Fruit fly (Drosophila melanogaster): ENCODE data around the gene GAPcenA.

GAPcenA gene

DNA sequence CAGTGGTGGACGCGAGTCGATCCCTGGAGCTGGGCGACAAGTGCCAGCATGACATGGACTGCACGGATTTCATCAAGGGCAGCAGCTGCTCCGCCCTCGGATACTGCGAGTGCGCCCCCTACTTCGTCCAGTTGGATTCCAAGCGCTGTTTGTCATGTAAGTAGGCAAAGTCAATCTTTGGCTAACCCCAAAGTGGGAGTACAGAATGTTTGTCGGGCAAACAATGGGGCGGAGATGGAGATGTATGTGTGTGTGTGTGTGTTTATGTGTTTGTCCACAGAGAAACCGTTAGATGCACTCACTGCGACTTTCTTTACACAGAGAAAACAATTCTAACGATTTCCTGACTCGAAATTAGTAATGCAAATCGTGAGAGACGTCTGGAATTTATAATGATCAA, 32.8 kb downstream of the GAPcenA start:
- TF ChIP-seq toe (GFP tag; optimal IDR thresholded peaks at IDR 0.05) (no peak), ovo (GFP tag; optimal IDR thresholded peaks at IDR 0.05) (no peak), CG12768 (GFP tag; optimal IDR thresholded peaks at IDR 0.05) (no peak), CG7045 (GFP tag; optimal IDR thresholded peaks at IDR 0.05) (no peak), CG11617 (GFP tag; optimal IDR thresholded peaks at IDR 0.05) (no peak), CG33017 (tag; optimal IDR thresholded peaks at IDR 0.05) (no peak)

DNA sequence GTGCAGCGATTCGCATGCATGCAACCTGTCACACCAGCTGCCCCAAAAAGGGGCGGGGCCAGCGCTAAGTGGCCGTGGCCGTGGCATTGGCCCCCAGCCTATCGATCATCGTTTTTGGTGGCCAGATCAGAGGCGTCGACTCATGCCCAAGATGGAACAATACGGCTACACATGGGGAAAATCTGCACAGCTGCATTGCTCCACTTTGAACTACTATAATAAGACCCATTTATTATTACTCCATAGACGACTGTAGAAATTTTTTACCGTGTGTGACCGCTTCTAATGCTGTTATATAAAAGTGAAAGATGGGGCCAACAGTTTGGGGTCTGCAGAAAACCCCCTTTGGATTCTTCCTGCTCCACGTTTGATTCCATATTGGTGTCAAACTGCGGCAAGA, 37.6 kb downstream of the GAPcenA start:
- TF ChIP-seq bab1 (GFP tag; optimal IDR thresholded peaks at IDR 0.05) (no peak), kay (GFP tag; ENCODE audit: borderline replicate concordance) (no peak), CG1620 (GFP tag; optimal IDR thresholded peaks at IDR 0.05) (no peak), Clk (GFP tag; optimal IDR thresholded peaks at IDR 0.05) (no peak), tj (GFP tag; optimal IDR thresholded peaks at IDR 0.05) (no peak), CG7101 (tag; optimal IDR thresholded peaks at IDR 0.05) (no peak)

- TF ChIP-seq CG11617 (GFP tag; optimal IDR thresholded peaks at IDR 0.05), result no peak
- no peak for TF ChIP-seq CG5204 (GFP tag; optimal IDR thresholded peaks at IDR 0.05)
- no peak for TF ChIP-seq CG14711 (tag; optimal IDR thresholded peaks at IDR 0.05)
- TF ChIP-seq CG1620 (GFP tag; optimal IDR thresholded peaks at IDR 0.05), result no peak
- no peak for TF ChIP-seq cnc (optimal IDR thresholded peaks at IDR 0.05)
- TF ChIP-seq CG7101 (tag; optimal IDR thresholded peaks at IDR 0.05), result no peak
- TF ChIP-seq pad (GFP tag; optimal IDR thresholded peaks at IDR 0.05), result no peak
- TF ChIP-seq kay (GFP tag; ENCODE audit: borderline replicate concordance), result no peak
- no peak for TF ChIP-seq bab1 (GFP tag; optimal IDR thresholded peaks at IDR 0.05)
- TF ChIP-seq tj (GFP tag; optimal IDR thresholded peaks at IDR 0.05), result no peak
- no peak for TF ChIP-seq Clk (GFP tag; optimal IDR thresholded peaks at IDR 0.05)
Measured at dm6 chr3L:8385055-8385454, 38.7 kb downstream of the GAPcenA start.

DNA sequence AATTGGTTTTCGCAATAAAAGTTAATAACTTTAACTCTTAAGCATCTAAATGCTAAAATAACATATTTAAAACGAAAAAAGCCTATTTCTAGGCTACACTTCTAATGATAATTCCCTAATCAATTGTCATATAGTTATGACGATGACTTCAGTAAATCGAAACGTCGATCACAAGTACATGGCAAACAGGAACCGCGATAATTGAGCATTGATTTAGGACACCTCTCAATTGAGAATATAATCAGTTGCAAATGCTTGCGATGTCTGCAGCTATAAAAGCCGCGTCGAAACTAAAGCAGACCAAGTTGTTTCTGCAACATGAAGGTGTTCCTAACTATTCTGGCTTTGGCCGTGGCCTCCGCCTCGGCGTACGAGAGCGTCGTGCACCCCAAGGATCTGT, 44.9 kb downstream of the GAPcenA start, which contains the start of gene Jon66Ci:
Gene Jon66Ci (plus strand): TSS at position 301 of the 400 bp plus-strand sequence.
- TF ChIP-seq CG5204 (GFP tag; optimal IDR thresholded peaks at IDR 0.05) (no peak), bab1 (GFP tag; optimal IDR thresholded peaks at IDR 0.05) (no peak), toe (GFP tag; optimal IDR thresholded peaks at IDR 0.05) (no peak), cnc (optimal IDR thresholded peaks at IDR 0.05) (no peak), Crg-1 (GFP tag; optimal IDR thresholded peaks at IDR 0.05) (no peak), Hr96 (GFP tag; optimal IDR thresholded peaks at IDR 0.05) (no peak), CG7101 (tag; optimal IDR thresholded peaks at IDR 0.05) (no peak), CG1620 (GFP tag; optimal IDR thresholded peaks at IDR 0.05) (no peak), kay (GFP tag; ENCODE audit: borderline replicate concordance) (no peak), tj (GFP tag; optimal IDR thresholded peaks at IDR 0.05) (no peak), ovo (GFP tag; optimal IDR thresholded peaks at IDR 0.05) (no peak), pad (GFP tag; optimal IDR thresholded peaks at IDR 0.05) (no peak), CG12768 (GFP tag; optimal IDR thresholded peaks at IDR 0.05) (no peak), CG14711 (tag; optimal IDR thresholded peaks at IDR 0.05) (no peak), CG33017 (tag; optimal IDR thresholded peaks at IDR 0.05) (no peak), CG11617 (GFP tag; optimal IDR thresholded peaks at IDR 0.05) (no peak)

dm6 chr3L:8393549-8393948, 47.2 kb downstream of the GAPcenA start, which contains the start of gene Jon66Cii:
Gene Jon66Cii, minus strand, starts transcription at chr3L:8393649.
- TF ChIP-seq ovo (GFP tag; optimal IDR thresholded peaks at IDR 0.05) (no peak), toe (GFP tag; optimal IDR thresholded peaks at IDR 0.05) (no peak), cic (GFP tag; optimal IDR thresholded peaks at IDR 0.05) (no peak)

dm6 chr3L:8394132-8394531, 47.8 kb downstream of the GAPcenA start:
- no peak for TF ChIP-seq cic (GFP tag; optimal IDR thresholded peaks at IDR 0.05)
- no peak for TF ChIP-seq Crg-1 (GFP tag; optimal IDR thresholded peaks at IDR 0.05)
- no peak for TF ChIP-seq CG12768 (GFP tag; optimal IDR thresholded peaks at IDR 0.05)
- no peak for TF ChIP-seq CG7101 (tag; optimal IDR thresholded peaks at IDR 0.05)
- TF ChIP-seq CG33017 (tag; optimal IDR thresholded peaks at IDR 0.05), result no peak
- TF ChIP-seq Clk (GFP tag; optimal IDR thresholded peaks at IDR 0.05), result no peak
- TF ChIP-seq CG1620 (GFP tag; optimal IDR thresholded peaks at IDR 0.05), result no peak
- TF ChIP-seq Mnt (GFP tag; optimal IDR thresholded peaks at IDR 0.05), result no peak
- TF ChIP-seq CG14711 (tag; optimal IDR thresholded peaks at IDR 0.05), result no peak
- no peak for TF ChIP-seq ovo (GFP tag; optimal IDR thresholded peaks at IDR 0.05)
- no peak for TF ChIP-seq toe (GFP tag; optimal IDR thresholded peaks at IDR 0.05)
- TF ChIP-seq CG7045 (GFP tag; optimal IDR thresholded peaks at IDR 0.05), result no peak
- no peak for TF ChIP-seq CG11617 (GFP tag; optimal IDR thresholded peaks at IDR 0.05)
- no peak for TF ChIP-seq kay (GFP tag; ENCODE audit: borderline replicate concordance)
- no peak for TF ChIP-seq bab1 (GFP tag; optimal IDR thresholded peaks at IDR 0.05)

dm6 chr3L:8394944-8395343, 48.6 kb downstream of the GAPcenA start:
- TF ChIP-seq Mnt (GFP tag; optimal IDR thresholded peaks at IDR 0.05) (no peak), CG33017 (tag; optimal IDR thresholded peaks at IDR 0.05) (no peak), Crg-1 (GFP tag; optimal IDR thresholded peaks at IDR 0.05) (no peak), CG1620 (GFP tag; optimal IDR thresholded peaks at IDR 0.05) (no peak), Hr96 (GFP tag; optimal IDR thresholded peaks at IDR 0.05) (no peak), pad (GFP tag; optimal IDR thresholded peaks at IDR 0.05) (no peak), ovo (GFP tag; optimal IDR thresholded peaks at IDR 0.05) (no peak)

Data from whole organism, adult.